Worm (Caenorhabditis elegans): ENCODE data around the gene nit-1.
A peak's percentile ranks its signal among the peaks of the same experiment; 100 is the strongest.

Gene nit-1

ce11 chrIII:3953235-3953634 is 31.2 kb downstream of the nit-1 start (continued):
- peak; percentile 35; the same call in 1 of the 2 replicates for TF ChIP-seq pbrm-1 (GFP tag; IDR thresholded peaks at IDR 0.05)
- no peak for TF ChIP-seq lin-26 (GFP tag; IDR thresholded peaks at IDR 0.05)

ce11 chrIII:3954220-3954619 is 32.2 kb downstream of the nit-1 start:
- peak; percentile 49 for TF ChIP-seq somi-1 (GFP tag; optimal IDR thresholded peaks at IDR 0.05)
- TF ChIP-seq cebp-1 (GFP tag; IDR thresholded peaks at IDR 0.05), result no peak
- TF ChIP-seq cebp-1 (tag; optimal IDR thresholded peaks at IDR 0.05), result peak; percentile 36
- TF ChIP-seq ama-1 (optimal IDR thresholded peaks at IDR 0.05), result peak; percentile 23
- no peak for TF ChIP-seq ama-1 (GFP tag; optimal IDR thresholded peaks at IDR 0.05)
- TF ChIP-seq C06A6.2 (GFP tag; conservative IDR thresholded peaks at IDR 0.05), result 0 out of 2 replicates have a peak, but pooled peaks have one; percentile 11
- no peak for TF ChIP-seq nhr-179 (tag; optimal IDR thresholded peaks at IDR 0.05)

- no peak for TF ChIP-seq Y67H2A.10 (GFP tag; conservative IDR thresholded peaks at IDR 0.05)
- no peak for TF ChIP-seq bed-1 (GFP tag; IDR thresholded peaks at IDR 0.05)
- no peak for TF ChIP-seq F33H1.4 (GFP tag; IDR thresholded peaks at IDR 0.05)
- no peak for TF ChIP-seq sea-2 (GFP tag; IDR thresholded peaks at IDR 0.05)
- TF ChIP-seq nhr-80 (tag; optimal IDR thresholded peaks at IDR 0.05), result no peak
- TF ChIP-seq ztf-28 (GFP tag; IDR thresholded peaks at IDR 0.05), result no peak
- TF ChIP-seq lir-1 (GFP tag; conservative IDR thresholded peaks at IDR 0.05), result no peak
- no peak for TF ChIP-seq ekl-4 (GFP tag; IDR thresholded peaks at IDR 0.05)
- TF ChIP-seq F49E8.2 (tag; optimal IDR thresholded peaks at IDR 0.05; ENCODE audit: insufficient read depth), result no peak
- no peak for TF ChIP-seq nfya-2 (GFP tag; IDR thresholded peaks at IDR 0.05)
- TF ChIP-seq ceh-27 (GFP tag; optimal IDR thresholded peaks at IDR 0.05), result no peak
- TF ChIP-seq egl-18 (GFP tag; IDR thresholded peaks at IDR 0.05), result no peak
- TF ChIP-seq dox-1 (GFP tag; IDR thresholded peaks at IDR 0.05), result no peak
- TF ChIP-seq nfya-1 (tag; optimal IDR thresholded peaks at IDR 0.05; ENCODE audit: borderline replicate concordance, insufficient read depth), result no peak
- TF ChIP-seq let-526 (GFP tag; IDR thresholded peaks at IDR 0.05), result no peak
- no peak for TF ChIP-seq madf-8 (GFP tag; conservative IDR thresholded peaks at IDR 0.05)
- TF ChIP-seq chd-7 (tag; optimal IDR thresholded peaks at IDR 0.05), result no peak
These were observed 32.8 kb downstream of the nit-1 start for ce11 chrIII:3954828-3955227.

- TF ChIP-seq hmg-1.2 (GFP tag; IDR thresholded peaks at IDR 0.05), result peak; percentile 63; the same call in 1 of the 2 replicates
- TF ChIP-seq Y95B8A.8 (GFP tag; IDR thresholded peaks at IDR 0.05), result 0 out of 2 replicates have a peak, but pooled peaks have one; percentile 13
- TF ChIP-seq hsf-1 (GFP tag; IDR thresholded peaks at IDR 0.05), result no peak
- 0 out of 2 replicates have a peak, but pooled peaks have one; percentile 24 for TF ChIP-seq ztf-28 (GFP tag; IDR thresholded peaks at IDR 0.05)
- TF ChIP-seq ekl-4 (GFP tag; IDR thresholded peaks at IDR 0.05), result no peak
These were observed 33.7 kb downstream of the nit-1 start for ce11 chrIII:3955674-3956073.

ce11 chrIII:3956293-3956692 is 34.3 kb downstream of the nit-1 start, which contains the start of gene F37A8.5:
F37A8.5 (plus strand) TSS chrIII:3956624.
- no peak for TF ChIP-seq D2030.7 (GFP tag; IDR thresholded peaks at IDR 0.05)

- TF ChIP-seq zfh-2 (GFP tag; conservative IDR thresholded peaks at IDR 0.05) (no peak), snpc-3.4 (tag; optimal IDR thresholded peaks at IDR 0.05) (no peak), hsf-1 (GFP tag; IDR thresholded peaks at IDR 0.05) (no peak), repo-1 (tag; optimal IDR thresholded peaks at IDR 0.05) (no peak), snpc-4 (GFP tag; optimal IDR thresholded peaks at IDR 0.05) (peak; percentile 51), snpc-4 (tag; optimal IDR thresholded peaks at IDR 0.05) (peak; percentile 35 to 78 (median 53)), hlh-12 (tag; optimal IDR thresholded peaks at IDR 0.05) (no peak), dox-1 (GFP tag; IDR thresholded peaks at IDR 0.05) (no peak), let-526 (GFP tag; IDR thresholded peaks at IDR 0.05) (no peak), cebp-1 (GFP tag; IDR thresholded peaks at IDR 0.05) (no peak), cebp-1 (tag; optimal IDR thresholded peaks at IDR 0.05) (no peak), attf-6 (GFP tag; IDR thresholded peaks at IDR 0.05) (0 out of 2 replicates have a peak, but pooled peaks have one; percentile 21), F33H1.4 (GFP tag; IDR thresholded peaks at IDR 0.05) (no peak), rec-8 (tag; optimal IDR thresholded peaks at IDR 0.05) (no peak), D2030.7 (GFP tag; IDR thresholded peaks at IDR 0.05) (no peak), lin-35 (GFP tag; optimal IDR thresholded peaks at IDR 0.05) (no peak)
These were observed 35.2 kb downstream of the nit-1 start for ce11 chrIII:3957119-3957739.

Measured in whole organism, young adult.